Worm (Caenorhabditis elegans) whole organism, L3 larva: ENCODE measurements around the gene hst-1.

Source experiments
- ZK546.5 ChIP-seq: sonication (generic microtip); optimal IDR thresholded peaks from 2 replicates; lab custom pipeline; 2017; ENCODE audit warnings: missing biosample characterization, missing genetic modification characterization
- ceh-16 ChIP-seq: sonication (generic microtip); optimal IDR thresholded peaks from 2 replicates; lab custom pipeline; 2017; ENCODE audit warnings: missing biosample characterization, missing genetic modification characterization
- ceh-9 ChIP-seq: sonication (generic microtip); optimal IDR thresholded peaks from 2 replicates; lab custom pipeline; 2018; ENCODE audit warnings: missing biosample characterization, missing genetic modification characterization
- egl-27 ChIP-seq: sonication (generic microtip); optimal IDR thresholded peaks from 4 replicates; lab custom pipeline; 2017; ENCODE audit warnings: missing biosample characterization, missing genetic modification reagents, missing genetic modification characterization
- egl-5 ChIP-seq: fragments of 150-350 bp; optimal IDR thresholded peaks from 2 replicates; lab custom pipeline; 2017; ENCODE audit warnings: missing biosample characterization, missing genetic modification reagents, missing genetic modification characterization, inconsistent platforms
- elt-2 ChIP-seq: sonication (generic microtip); optimal IDR thresholded peaks from 2 replicates; lab custom pipeline; 2016; ENCODE audit warnings: missing genetic modification reagents, mild to moderate bottlenecking, missing genetic modification characterization, missing compliant biosample characterization
- fos-1 ChIP-seq: fragments of 150-350 bp; optimal IDR thresholded peaks from 2 replicates; lab custom pipeline; 2014; ENCODE audit warnings: missing biosample characterization, missing genetic modification characterization
- hmg-11 ChIP-seq: sonication (generic microtip); optimal IDR thresholded peaks from 2 replicates; lab custom pipeline; 2016; ENCODE audit warnings: missing genetic modification characterization, missing compliant biosample characterization
- jun-1 ChIP-seq: fragments of 150-350 bp; optimal IDR thresholded peaks from 2 replicates; lab custom pipeline; 2014; ENCODE audit warnings: missing biosample characterization, missing genetic modification reagents, missing genetic modification characterization
- lin-39 ChIP-seq: fragments of 150-350 bp; optimal IDR thresholded peaks from 2 replicates; lab custom pipeline; 2018; ENCODE audit warnings: missing biosample characterization, missing genetic modification reagents, missing genetic modification characterization
- lsy-12 ChIP-seq: sonication (generic microtip); optimal IDR thresholded peaks from 2 replicates; lab custom pipeline; 2016; ENCODE audit warnings: mild to moderate bottlenecking, missing genetic modification characterization, missing compliant biosample characterization
- mml-1 ChIP-seq: fragments of 150-350 bp; sonication (generic microtip); optimal IDR thresholded peaks from 3 replicates; lab custom pipeline; 2014; ENCODE audit warnings: missing biosample characterization, missing genetic modification characterization
- nhr-11 ChIP-seq: fragments of 150-350 bp; optimal IDR thresholded peaks from 2 replicates; lab custom pipeline; 2014; ENCODE audit warnings: missing biosample characterization, missing genetic modification characterization
- nhr-12 ChIP-seq: fragments of 150-350 bp; optimal IDR thresholded peaks from 2 replicates; lab custom pipeline; 2014; ENCODE audit warnings: missing biosample characterization, missing genetic modification characterization
- nhr-43 ChIP-seq: sonication (generic microtip); optimal IDR thresholded peaks from 2 replicates; lab custom pipeline; 2016; ENCODE audit warnings: mild to moderate bottlenecking, missing genetic modification characterization, missing compliant biosample characterization; ENCODE audit not compliant: poor library complexity, severe bottlenecking
- nhr-67 ChIP-seq: fragments of 150-350 bp; optimal IDR thresholded peaks from 2 replicates; lab custom pipeline; 2014; ENCODE audit warnings: missing biosample characterization, missing genetic modification characterization
- nhr-76 ChIP-seq: fragments of 150-350 bp; sonication (generic microtip); optimal IDR thresholded peaks from 5 replicates; lab custom pipeline; 2014; ENCODE audit warnings: missing biosample characterization, missing genetic modification characterization
- pha-4 ChIP-seq: fragments of 150-350 bp; optimal IDR thresholded peaks from 2 replicates; lab custom pipeline; 2014; ENCODE audit warnings: missing biosample characterization, missing genetic modification reagents, missing genetic modification characterization
- pqm-1 ChIP-seq: fragments of 150-350 bp; optimal IDR thresholded peaks from 2 replicates; lab custom pipeline; 2017; ENCODE audit warnings: missing biosample characterization, missing genetic modification characterization, inconsistent platforms
- skn-1 ChIP-seq: fragments of 150-350 bp; optimal IDR thresholded peaks from 2 replicates; lab custom pipeline; 2014; ENCODE audit warnings: missing biosample characterization, missing genetic modification characterization
- snpc-4 ChIP-seq: fragments of 150-350 bp; optimal IDR thresholded peaks from 2 replicates; lab custom pipeline; 2014; ENCODE audit warnings: missing biosample characterization, missing genetic modification characterization
- tbx-2 ChIP-seq: sonication (generic microtip); optimal IDR thresholded peaks from 2 replicates; lab custom pipeline; 2016; ENCODE audit warnings: mild to moderate bottlenecking, missing genetic modification characterization, missing compliant biosample characterization
- unc-39 ChIP-seq: sonication (generic microtip); optimal IDR thresholded peaks from 4 replicates; lab custom pipeline; 2017; ENCODE audit warnings: missing biosample characterization, missing genetic modification characterization
- zag-1 ChIP-seq: fragments of 150-350 bp; optimal IDR thresholded peaks from 2 replicates; lab custom pipeline; 2014; ENCODE audit warnings: missing biosample characterization, missing genetic modification characterization
- ztf-11 ChIP-seq: fragments of 150-350 bp; optimal IDR thresholded peaks from 2 replicates; lab custom pipeline; 2014; ENCODE audit warnings: missing biosample characterization, missing genetic modification characterization

hst-1 gene

DNA sequence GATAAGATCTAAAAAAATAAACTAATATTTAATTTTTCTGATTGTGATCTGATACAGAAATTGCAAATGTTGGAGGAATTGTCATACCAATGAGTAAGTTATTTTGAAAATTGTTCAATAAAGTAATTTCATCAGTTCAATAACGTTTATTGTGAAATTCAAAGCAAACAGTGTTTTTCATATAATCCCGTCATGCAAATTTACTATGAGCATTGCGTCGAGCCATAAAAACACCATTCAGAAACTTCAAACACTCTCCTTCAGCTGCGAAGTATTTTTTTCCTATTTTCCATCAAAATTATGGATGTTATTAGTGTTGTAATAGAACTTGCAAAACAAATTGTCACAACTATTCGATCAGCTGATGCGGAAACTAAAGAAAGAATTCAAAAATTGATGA lies 39.5 kb downstream of the hst-1 start, which contains the start of gene C49C8.8:
C49C8.8 (plus strand) TSS at position 301 of the 400 bp plus-strand sequence.
- TF ChIP-seq elt-2 (tag; lab: Kevin White, UChicago) (no peak), ceh-16 (no peak), zag-1 (tag; lab: Kevin White, UChicago) (no peak)
- TF ChIP-seq, all 47 proteins: peak for 0

DNA sequence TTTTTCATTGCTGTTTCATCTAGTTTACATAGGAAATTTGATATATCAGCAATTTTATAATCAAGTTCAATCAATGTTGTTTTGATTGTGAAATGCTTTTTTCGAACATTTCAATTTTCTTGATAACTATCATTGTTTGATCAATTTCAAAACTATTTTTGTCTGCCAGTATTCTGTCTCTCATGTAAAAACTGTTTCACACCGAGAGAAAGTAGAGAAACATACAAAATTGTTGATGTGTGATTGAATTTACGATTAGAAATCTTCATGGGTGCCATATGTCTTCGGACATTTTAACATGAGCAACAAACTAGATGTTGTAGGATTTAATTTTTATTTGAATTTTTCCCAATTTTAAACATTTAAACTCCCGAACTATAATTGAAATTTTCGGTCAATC lies 40.6 kb downstream of the hst-1 start, which contains the start of gene C49C8.2:
C49C8.2 (plus strand) TSS at position 393 of the 400 bp plus-strand sequence.
- TF ChIP-seq ceh-9 (tag; lab: Kevin White, UChicago): no peak
- TF ChIP-seq skn-1: no peak
- no peak for TF ChIP-seq jun-1 (tag; lab: Kevin White, UChicago)
- TF ChIP-seq zag-1 (tag; lab: Kevin White, UChicago): no peak
- TF ChIP-seq elt-2 (tag; lab: Kevin White, UChicago): peak; percentile 56
- peak; percentile 60 for TF ChIP-seq pha-4
- no peak for TF ChIP-seq tbx-2 (tag; lab: Kevin White, UChicago)

DNA sequence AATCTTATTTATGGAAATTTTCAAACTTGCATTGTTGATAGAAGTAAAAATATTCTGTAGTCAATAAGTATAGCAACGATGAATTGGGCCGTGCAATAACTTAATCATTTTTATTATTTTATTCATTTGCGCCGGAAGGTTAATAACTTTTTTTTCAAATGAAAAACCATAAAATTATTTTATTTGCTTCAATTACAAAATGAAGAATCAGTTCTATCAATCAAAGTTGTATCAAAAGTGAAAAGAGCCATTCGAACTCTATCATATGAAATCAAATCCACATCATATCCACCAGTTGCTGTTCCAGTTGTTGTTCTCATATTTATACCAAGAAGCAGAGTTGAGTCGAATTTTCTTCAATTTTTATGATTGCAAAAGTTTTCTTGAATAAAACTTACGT lies 42.8 kb downstream of the hst-1 start, which contains the start of gene cyp-33E1:
cyp-33E1 (minus strand) TSS at position 101 of the 400 bp plus-strand sequence.
- TF ChIP-seq egl-27: no peak
- TF ChIP-seq lsy-12: no peak
- TF ChIP-seq pqm-1 (tag; lab: Kevin White, UChicago): no peak
- TF ChIP-seq nhr-43 (tag; lab: Kevin White, UChicago): no peak
- no peak for TF ChIP-seq nhr-11 (tag; lab: Kevin White, UChicago)

DNA sequence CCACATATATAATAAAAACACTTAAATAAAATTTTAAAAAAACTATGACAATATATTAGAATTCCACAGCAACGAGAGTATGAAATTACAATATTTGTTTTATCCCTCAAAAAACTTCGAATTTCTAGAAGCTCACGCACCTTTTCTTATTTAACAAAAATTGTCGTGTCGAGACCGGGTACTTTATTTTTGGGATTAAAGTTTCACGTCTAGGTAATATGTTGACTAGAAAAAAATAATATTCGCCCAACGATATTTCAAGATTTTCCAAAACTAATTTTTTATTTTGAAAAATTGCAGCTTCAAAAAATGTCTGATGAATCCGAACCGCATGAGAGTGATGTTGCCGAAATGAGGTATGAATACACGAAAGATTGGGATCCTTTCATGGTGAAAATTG lies 46.9 kb downstream of the hst-1 start, which contains the start of gene C49C8.3:
C49C8.3 (plus strand) TSS at position 301 of the 400 bp plus-strand sequence.
- no peak for TF ChIP-seq jun-1 (tag; lab: Kevin White, UChicago)
- no peak for TF ChIP-seq egl-27
- no peak for TF ChIP-seq nhr-67 (tag; lab: Kevin White, UChicago)
- TF ChIP-seq lin-39 (tag; lab: Kevin White, UChicago): no peak
- TF ChIP-seq skn-1: no peak
- no peak for TF ChIP-seq pqm-1 (tag; lab: Kevin White, UChicago)
- no peak for TF ChIP-seq tbx-2 (tag; lab: Kevin White, UChicago)
- no peak for TF ChIP-seq nhr-11 (tag; lab: Kevin White, UChicago)

DNA sequence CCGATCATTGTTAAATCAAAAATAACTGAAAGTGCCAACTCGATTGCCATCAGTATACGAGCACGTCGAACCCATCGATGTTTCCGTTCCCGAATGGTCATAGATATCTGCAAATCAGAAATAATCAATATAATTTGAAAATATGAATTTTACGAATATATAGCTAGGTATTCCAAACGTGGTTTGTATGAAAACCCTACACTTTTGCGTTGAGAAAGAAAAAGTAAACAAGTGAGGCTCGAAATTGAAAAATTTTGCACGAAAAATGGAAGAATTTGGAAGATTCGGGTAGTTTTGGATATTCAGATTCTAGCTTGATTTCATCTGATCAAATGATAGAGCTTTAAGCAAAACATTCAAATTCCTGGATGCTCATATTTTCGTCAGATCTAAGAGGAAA lies 52.6 kb downstream of the hst-1 start, which contains the start of gene F42A9.9:
F42A9.9 (minus strand) TSS at position 101 of the 400 bp plus-strand sequence.
- TF ChIP-seq unc-39 (tag; lab: Kevin White, UChicago) (no peak), ztf-11 (tag; lab: Kevin White, UChicago) (no peak), ZK546.5 (tag; lab: Kevin White, UChicago) (no peak), nhr-12 (tag; lab: Kevin White, UChicago) (no peak), egl-5 (tag; lab: Kevin White, UChicago) (no peak), ceh-9 (tag; lab: Kevin White, UChicago) (no peak), pha-4 (no peak), fos-1 (no peak), snpc-4 (tag; lab: Kevin White, UChicago) (no peak), hmg-11 (tag; lab: Kevin White, UChicago) (no peak), nhr-43 (tag; lab: Kevin White, UChicago) (no peak), egl-27 (no peak), lsy-12 (no peak), mml-1 (no peak), nhr-76 (no peak), elt-2 (tag; lab: Kevin White, UChicago) (no peak)
